Fruit fly (Drosophila melanogaster): Measurements from ENCODE around the gene Neos.
A peak's percentile ranks its signal among the peaks of the same experiment; 100 is the strongest.

Gene Neos

DNA sequence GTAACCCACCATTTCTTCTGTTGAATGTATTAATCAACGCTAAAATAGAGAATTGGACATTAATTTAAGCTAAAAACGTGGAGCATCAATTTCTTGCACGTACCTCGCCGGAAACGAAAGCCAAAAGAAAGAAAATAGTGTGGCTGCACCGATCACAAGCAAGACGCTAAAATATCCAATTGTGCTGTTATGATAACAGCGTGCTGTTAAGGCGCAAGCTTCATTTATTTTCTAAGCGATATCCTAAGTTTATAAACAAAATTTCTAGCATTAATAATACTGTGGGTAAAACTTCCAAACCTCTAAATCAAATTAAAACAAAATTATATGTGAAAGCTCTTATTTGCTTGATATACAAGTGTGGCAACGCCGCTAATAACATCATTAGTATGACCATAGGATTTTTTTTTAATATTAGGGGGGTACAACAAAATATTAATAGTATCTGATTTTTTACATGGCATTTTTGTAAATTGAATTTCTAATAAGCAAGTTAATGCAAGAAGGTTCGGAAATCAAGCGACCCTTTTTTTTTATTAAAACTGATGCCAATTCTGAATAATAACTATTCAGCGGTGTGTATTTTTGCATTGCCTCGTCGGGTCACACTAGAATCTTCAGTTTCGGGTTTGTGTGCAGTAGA lies at the start of gene Neos, which contains the start of gene RpL18 (continued):
- no peak for TF ChIP-seq CG12769 (tag; optimal IDR thresholded peaks at IDR 0.05)
- TF ChIP-seq bsh (GFP tag; optimal IDR thresholded peaks at IDR 0.05) = peak; percentile 48 to 65
- peak; percentile 44 for TF ChIP-seq zfh1 (GFP tag; IDR thresholded peaks at IDR 0.05)
- peak; percentile 71 for TF ChIP-seq seq (GFP tag; IDR thresholded peaks at IDR 0.05)
- no peak for TF ChIP-seq CG31224 (GFP tag; IDR thresholded peaks at IDR 0.05)
- no peak for TF ChIP-seq ab (GFP tag; optimal IDR thresholded peaks at IDR 0.05)
- TF ChIP-seq CG11456 (GFP tag; IDR thresholded peaks at IDR 0.05) = peak; percentile 39
- no peak for TF ChIP-seq ftz-f1 (GFP tag; optimal IDR thresholded peaks at IDR 0.05)
- TF ChIP-seq CG13287 (GFP tag; IDR thresholded peaks at IDR 0.05; ENCODE audit: partially characterized antibody) = 0 out of 2 replicates have a peak, but pooled peaks have one; percentile 16
- TF ChIP-seq CG34422 (GFP tag; IDR thresholded peaks at IDR 0.05) = peak; percentile 54; the same call in 1 of the 3 replicates
- peak; percentile 57 for TF ChIP-seq nerfin-1 (tag; optimal IDR thresholded peaks at IDR 0.05)
- TF ChIP-seq CG11398 (GFP tag; optimal IDR thresholded peaks at IDR 0.05) = peak; percentile 47
- TF ChIP-seq CG10979 (tag; optimal IDR thresholded peaks at IDR 0.05) = peak; percentile 43
- TF ChIP-seq dmrt11E (tag; optimal IDR thresholded peaks at IDR 0.05) = peak; percentile 62
- peak; percentile 66 for TF ChIP-seq CG9817 (tag; optimal IDR thresholded peaks at IDR 0.05)
- peak; percentile 93 for TF ChIP-seq ci (GFP tag; IDR thresholded peaks at IDR 0.05)
- TF ChIP-seq CG10462 (GFP tag; optimal IDR thresholded peaks at IDR 0.05) = peak; percentile 30
- no peak for TF ChIP-seq jigr1 (GFP tag; IDR thresholded peaks at IDR 0.05)
- peak; percentile 61 for TF ChIP-seq vfl (GFP tag; optimal IDR thresholded peaks at IDR 0.05)
- TF ChIP-seq sqz (GFP tag; optimal IDR thresholded peaks at IDR 0.05) = peak; percentile 63
- peak; percentile 62 for TF ChIP-seq CG6254 (GFP tag; optimal IDR thresholded peaks at IDR 0.05)
- TF ChIP-seq CG17186 (GFP tag; optimal IDR thresholded peaks at IDR 0.05) = peak; percentile 100
- peak; percentile 64 for TF ChIP-seq bigmax (GFP tag; optimal IDR thresholded peaks at IDR 0.05)
- TF ChIP-seq Nf-YC (tag; optimal IDR thresholded peaks at IDR 0.05) = peak; percentile 62
- peak; percentile 38 for TF ChIP-seq maf-S (GFP tag; optimal IDR thresholded peaks at IDR 0.05)
- peak; percentile 46 for TF ChIP-seq CG4820 (GFP tag; optimal IDR thresholded peaks at IDR 0.05)
- TF ChIP-seq CG1602 (GFP tag; optimal IDR thresholded peaks at IDR 0.05) = peak; percentile 55
- TF ChIP-seq slp2 (GFP tag; optimal IDR thresholded peaks at IDR 0.05) = peak; percentile 17
- TF ChIP-seq sd (tag; optimal IDR thresholded peaks at IDR 0.05) = no peak
- TF ChIP-seq ranshi (GFP tag; IDR thresholded peaks at IDR 0.05) = peak; percentile 57
- peak; percentile 98 for TF ChIP-seq Med (GFP tag)
- no peak for TF ChIP-seq dati (GFP tag; IDR thresholded peaks at IDR 0.05)
- TF ChIP-seq Optix (GFP tag; IDR thresholded peaks at IDR 0.05) = peak; percentile 56; the same call in 1 of the 3 replicates
- peak; percentile 57 for TF ChIP-seq dmrt99B (tag; optimal IDR thresholded peaks at IDR 0.05)
- TF ChIP-seq tio (GFP tag; optimal IDR thresholded peaks at IDR 0.05) = no peak
- peak; percentile 66 for TF ChIP-seq CG17359 (tag; optimal IDR thresholded peaks at IDR 0.05)
- TF ChIP-seq CG16813 (GFP tag; IDR thresholded peaks at IDR 0.05; ENCODE audit: partially characterized antibody) = no peak
- TF ChIP-seq CG32767 (GFP tag; IDR thresholded peaks at IDR 0.05) = no peak; the same call in 1 of the 2 replicates
- no peak for TF ChIP-seq Doc3 (GFP tag; IDR thresholded peaks at IDR 0.05; ENCODE audit: partially characterized antibody)
- no peak for TF ChIP-seq abd-A (tag; optimal IDR thresholded peaks at IDR 0.05)
- TF ChIP-seq prd (optimal IDR thresholded peaks at IDR 0.05) = no peak
- TF ChIP-seq prd (GFP tag; IDR thresholded peaks at IDR 0.05) = peak; percentile 47; the same call in 2 of the 3 replicates
- peak; percentile 7 for TF ChIP-seq CG8281 (tag; optimal IDR thresholded peaks at IDR 0.05)
- no peak for TF ChIP-seq Opbp (GFP tag; IDR thresholded peaks at IDR 0.05; ENCODE audit: partially characterized antibody)
- peak; percentile 38 for TF ChIP-seq CG14014 (GFP tag; IDR thresholded peaks at IDR 0.05)
- TF ChIP-seq Hr3 (GFP tag; optimal IDR thresholded peaks at IDR 0.05) = peak; percentile 58
- TF ChIP-seq pnt (GFP tag; optimal IDR thresholded peaks at IDR 0.05) = no peak
- TF ChIP-seq crc (GFP tag; optimal IDR thresholded peaks at IDR 0.05) = peak; percentile 67
- TF ChIP-seq exex (tag; optimal IDR thresholded peaks at IDR 0.05) = no peak
- peak; percentile 55 for TF ChIP-seq CG4404 (GFP tag; IDR thresholded peaks at IDR 0.05)

Data from whole organism, embryonic.